Fruit fly (Drosophila melanogaster) S2 (cell line): ENCODE results near the gene Fibp.
A peak's percentile ranks its signal among the peaks of the same experiment; 100 is the strongest.

Experiments
- CG8478 ChIP-seq: fragments of >200 bp; optimal IDR thresholded peaks from 2 replicates; lab custom pipeline; 2018
- CTCF ChIP-seq, 2 experiments: fragments of >200 bp; optimal IDR thresholded peaks; 2 replicates each; lab custom pipeline; 2018

The Fibp gene

DNA sequence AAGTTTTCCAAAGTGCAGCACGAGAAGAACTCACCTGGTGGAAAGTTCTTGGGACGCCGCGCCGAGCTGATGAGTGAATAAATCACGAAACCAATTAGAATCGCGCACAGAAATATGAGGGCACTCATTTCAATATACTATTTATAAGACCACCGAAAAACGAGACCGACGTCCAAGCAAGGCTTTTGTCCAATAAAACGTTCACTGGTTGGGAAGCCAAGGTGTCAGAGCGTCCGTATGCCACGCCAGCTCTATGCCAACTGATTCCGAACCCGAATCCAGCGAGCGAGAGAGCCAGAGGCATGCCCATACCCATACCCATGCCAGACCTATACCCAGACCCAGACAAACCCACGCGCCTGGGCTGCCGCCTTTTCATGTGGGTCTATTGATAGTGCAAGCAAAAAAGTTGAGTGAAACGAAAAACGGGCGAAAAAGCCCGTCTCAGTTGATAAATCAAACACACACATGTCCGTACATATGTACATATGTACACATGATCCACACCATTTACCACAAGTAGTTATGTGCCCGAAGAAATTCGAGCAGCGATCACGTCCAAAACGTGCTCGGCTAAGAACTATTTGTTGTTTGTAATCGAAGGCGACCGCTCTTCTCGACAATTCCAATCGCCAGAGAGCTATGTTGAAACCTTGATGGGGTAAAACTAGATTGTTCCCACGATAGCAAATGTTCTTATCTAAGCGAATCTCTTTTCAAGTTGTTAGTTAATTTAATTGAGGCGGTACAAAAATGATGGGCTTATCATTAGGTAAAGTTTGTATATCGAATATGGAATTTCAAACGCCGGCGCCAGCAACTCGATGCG lies 4.5 kb downstream of the Fibp start, which contains the start of gene Cyp305a1:
Gene Cyp305a1 (minus strand): TSS at position 265 of the 829 bp plus-strand sequence.
- TF ChIP-seq CTCF (optimal IDR thresholded peaks at IDR 0.05; lab: Kevin White, UChicago) = no peak
- TF ChIP-seq CG8478 (lab: Kevin White, UChicago) = no peak

DNA sequence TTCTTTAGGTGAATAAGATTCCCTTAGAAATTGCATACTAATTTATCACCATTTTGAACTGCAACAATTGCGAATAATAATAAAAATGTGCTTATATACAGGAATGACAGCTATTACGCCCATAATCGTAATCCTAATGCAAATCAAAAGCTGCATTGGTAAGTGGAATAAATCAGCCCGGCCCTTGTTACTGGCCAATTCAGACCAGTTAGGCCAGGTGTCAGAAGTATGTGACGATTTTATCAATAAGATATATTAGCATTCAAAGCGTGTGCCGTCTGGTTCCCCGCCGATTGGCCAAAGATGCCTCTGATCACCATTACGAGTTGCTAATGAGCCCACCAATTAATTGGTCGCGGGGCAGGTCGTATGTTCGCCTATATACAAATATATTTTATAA lies 5.3 kb downstream of the Fibp start:
- TF ChIP-seq CTCF (optimal IDR thresholded peaks at IDR 0.05; lab: Kevin White, UChicago) (no peak), CG8478 (lab: Kevin White, UChicago) (no peak)

DNA sequence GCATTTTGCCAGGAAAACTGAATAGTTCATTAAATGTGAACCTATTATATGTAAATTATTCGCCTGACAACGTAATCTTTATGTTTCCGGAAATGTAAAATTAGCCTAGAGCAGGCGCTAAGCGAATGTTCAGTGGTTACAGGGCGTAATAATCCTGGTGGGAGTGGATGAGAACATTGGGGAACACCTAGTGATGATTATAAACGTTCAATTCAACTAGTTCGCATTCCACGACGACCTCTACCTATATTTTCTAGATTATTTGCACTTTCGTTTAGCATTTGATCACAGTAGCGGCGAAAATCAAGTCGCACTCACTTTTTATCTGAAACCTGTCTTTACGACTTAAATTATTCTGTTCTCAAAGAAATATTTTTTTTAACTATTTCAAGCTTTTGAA lies 10.2 kb downstream of the Fibp start:
- TF ChIP-seq CG8478 (lab: Kevin White, UChicago) (no peak), CTCF (optimal IDR thresholded peaks at IDR 0.05; lab: Kevin White, UChicago) (no peak)

DNA sequence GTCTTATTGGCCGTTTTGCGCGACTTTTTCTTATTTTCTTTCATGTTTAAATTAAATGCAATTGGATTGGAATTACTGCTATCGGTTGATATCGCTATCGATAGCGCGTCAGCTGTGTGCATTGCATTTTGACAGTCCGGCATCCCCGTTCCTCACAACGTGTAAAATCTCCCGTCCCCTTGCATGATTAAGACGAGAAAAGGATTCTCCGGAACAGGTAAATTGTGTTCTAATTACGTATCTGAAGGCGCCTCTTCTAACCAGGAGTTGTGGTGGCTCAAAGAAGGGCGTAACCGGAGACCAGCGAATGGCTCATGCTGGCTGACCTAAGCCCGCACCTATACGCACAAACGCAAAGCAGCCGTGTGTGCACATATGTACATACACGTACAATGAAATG lies 10.7 kb downstream of the Fibp start, which contains the start of the genes CG14104 and Kap-alpha1:
Gene CG14104 (minus strand): TSS at position 97 of the 400 bp plus-strand sequence.
Gene Kap-alpha1 (plus strand): TSS at position 130 of the 400 bp plus-strand sequence.
- TF ChIP-seq CTCF (optimal IDR thresholded peaks at IDR 0.05; lab: Kevin White, UChicago) (no peak), CG8478 (lab: Kevin White, UChicago) (no peak)

DNA sequence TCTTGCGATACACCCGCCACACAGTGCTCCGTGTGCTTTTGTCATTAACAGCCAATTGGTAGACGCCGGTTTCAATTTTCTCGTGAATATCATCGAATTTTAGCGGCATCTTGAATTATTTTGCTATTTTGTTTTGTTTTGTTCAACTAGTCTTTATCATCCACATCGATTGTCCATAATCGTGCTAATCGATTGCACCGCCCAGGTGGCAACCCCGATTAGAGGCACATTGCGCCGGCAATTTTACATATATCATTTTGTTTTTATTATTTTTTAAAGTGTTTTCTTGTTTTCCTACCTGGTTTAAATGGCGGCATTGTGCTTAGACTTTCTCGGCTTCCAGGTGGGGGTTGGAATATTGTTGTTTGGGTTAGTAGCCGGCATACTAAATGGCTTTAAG lies 11.9 kb downstream of the Fibp start, which contains the start of gene CG34116:
Gene CG34116 (minus strand): TSS at position 142 of the 400 bp plus-strand sequence.
- no peak for TF ChIP-seq CG8478 (lab: Kevin White, UChicago)
- no peak for TF ChIP-seq CTCF (optimal IDR thresholded peaks at IDR 0.05; lab: Kevin White, UChicago)

DNA sequence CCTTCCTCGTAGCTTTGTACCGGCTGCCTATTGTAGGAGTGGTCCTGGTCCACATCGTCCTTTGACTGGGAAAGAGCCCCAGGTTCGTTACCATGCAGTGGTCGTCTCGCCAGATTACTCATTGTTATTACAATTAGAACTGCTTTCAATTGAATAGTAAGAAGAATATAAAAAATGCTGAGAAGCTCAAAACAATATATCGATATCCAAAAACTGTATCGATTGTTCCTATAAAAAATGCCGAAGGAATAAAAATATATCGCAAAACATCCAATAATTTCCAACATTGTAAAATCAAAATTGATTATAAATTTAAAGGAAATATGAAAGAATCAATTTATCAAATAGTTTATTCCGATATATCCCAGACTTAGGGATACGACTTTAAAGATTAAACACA lies 12.9 kb downstream of the Fibp start, which contains the start of the genes TORIP and Ccdc58:
Gene TORIP (minus strand): TSS at position 173 of the 400 bp plus-strand sequence.
Gene Ccdc58 (plus strand): TSS at position 274 of the 400 bp plus-strand sequence.
- TF ChIP-seq CTCF (optimal IDR thresholded peaks at IDR 0.05; lab: Kevin White, UChicago) (no peak), CG8478 (lab: Kevin White, UChicago) (no peak)

DNA sequence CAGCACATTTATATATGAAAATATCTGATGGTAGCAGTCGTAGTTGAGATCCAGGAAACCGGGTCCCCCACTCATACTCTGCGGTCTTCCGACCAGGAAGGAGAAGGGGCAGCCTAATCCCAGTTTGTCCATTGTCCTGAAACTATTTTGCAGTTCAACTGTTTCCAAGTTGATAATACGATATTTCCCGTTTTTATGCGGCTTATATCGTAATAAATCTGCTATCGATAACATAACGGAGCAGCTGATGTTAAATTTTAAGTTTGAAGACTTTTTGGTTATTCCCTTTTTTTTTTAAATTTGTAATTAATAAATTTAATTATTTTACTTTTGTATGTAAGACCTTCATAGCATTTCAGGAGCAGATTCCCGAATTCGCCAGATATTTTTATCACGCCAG lies 16.7 kb downstream of the Fibp start, which contains the start of gene CG14102:
Gene CG14102 (minus strand): TSS at position 187 of the 400 bp plus-strand sequence.
- TF ChIP-seq CG8478 (lab: Kevin White, UChicago) (no peak), CTCF (optimal IDR thresholded peaks at IDR 0.05; lab: Kevin White, UChicago) (no peak)

DNA sequence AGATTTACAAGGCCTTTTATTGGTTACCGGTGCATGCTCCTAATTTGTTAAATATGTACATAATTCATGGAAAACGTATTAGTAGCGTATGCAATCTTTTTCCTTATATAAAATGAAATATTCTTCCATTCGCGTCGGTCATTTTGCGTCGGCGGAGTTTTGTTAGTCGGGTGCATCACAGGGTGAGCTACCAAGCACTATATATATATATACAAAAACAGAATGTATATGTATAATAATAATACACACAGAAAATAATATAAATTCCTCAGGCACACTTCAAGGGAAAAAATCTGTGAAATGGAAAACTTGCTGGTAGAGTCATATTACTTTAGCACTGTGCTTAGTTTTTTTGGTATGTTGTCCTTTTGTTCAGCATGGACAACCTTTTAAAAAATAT lies 18.8 kb downstream of the Fibp start, which contains the start of gene Ir76a:
Gene Ir76a (plus strand): TSS at position 301 of the 400 bp plus-strand sequence.
- no peak for TF ChIP-seq CG8478 (lab: Kevin White, UChicago)
- TF ChIP-seq CTCF (optimal IDR thresholded peaks at IDR 0.05; lab: Kevin White, UChicago) = no peak

DNA sequence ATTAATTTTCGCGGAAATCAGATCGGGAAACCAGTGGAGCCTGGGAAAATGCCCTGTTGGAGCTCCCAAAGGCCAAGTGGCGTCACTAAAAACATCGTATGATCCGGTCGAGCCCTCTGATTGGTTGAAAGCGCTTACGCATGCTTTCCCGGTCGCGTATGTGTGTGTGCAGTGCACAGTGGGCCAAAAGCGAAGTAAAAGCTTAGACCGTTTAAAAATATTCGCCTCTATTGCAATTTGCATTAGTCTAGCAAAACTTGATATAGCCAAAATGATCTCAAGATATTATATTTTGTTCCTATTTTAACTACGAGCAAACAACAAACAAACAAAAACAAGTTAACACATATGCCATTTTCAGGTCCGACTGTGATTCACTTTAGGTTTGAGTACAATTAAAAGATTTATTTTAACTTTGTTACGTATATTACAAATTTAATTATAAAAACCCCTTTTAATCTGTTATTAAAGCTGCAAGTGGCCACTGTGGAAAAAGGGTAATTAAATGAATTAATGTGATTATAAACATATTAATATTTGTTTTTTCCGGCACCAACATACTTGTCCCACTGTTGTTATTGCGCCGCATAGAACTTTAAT lies 23.5 kb downstream of the Fibp start:
- TF ChIP-seq CG8478 (lab: Kevin White, UChicago) = no peak
- no peak for TF ChIP-seq CTCF (optimal IDR thresholded peaks at IDR 0.05; lab: Kevin White, UChicago)

DNA sequence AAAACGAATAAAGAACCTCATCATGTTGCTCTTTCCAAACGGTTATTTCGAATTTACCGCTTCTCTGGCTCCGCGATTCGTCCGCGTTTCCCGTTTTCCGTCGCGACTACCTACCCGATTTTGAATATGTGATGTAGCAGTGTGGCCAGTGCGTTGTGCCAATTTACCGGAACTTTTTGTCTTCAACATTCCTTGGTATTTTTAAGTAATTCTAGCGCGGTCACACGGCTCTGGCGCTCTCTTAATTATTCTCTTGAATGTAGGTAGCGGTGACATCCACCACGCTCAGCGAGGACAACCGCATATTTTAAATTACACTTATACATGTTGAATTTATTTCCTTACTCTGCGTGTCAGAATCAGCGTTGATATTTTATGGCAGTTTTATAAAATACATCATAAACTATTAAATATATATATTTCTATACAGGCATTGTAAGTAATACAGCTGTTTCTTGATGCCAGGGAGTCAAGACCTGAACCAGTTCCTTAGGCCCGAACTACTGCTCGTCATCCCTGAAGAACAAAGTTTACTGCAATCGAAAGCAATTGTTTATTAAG lies 24.2 kb downstream of the Fibp start, which contains the start of the genes CG42637, Gyc76C and SREBP:
Gene CG42637 (minus strand): TSS at position 132 of the 561 bp plus-strand sequence.
Gene Gyc76C (minus strand): TSS at position 132 of the 561 bp plus-strand sequence.
Gene SREBP (plus strand): TSS at position 498 of the 561 bp plus-strand sequence.
- no peak for TF ChIP-seq CG8478 (lab: Kevin White, UChicago)
- peak; percentile 19 to 55 for TF ChIP-seq CTCF (optimal IDR thresholded peaks at IDR 0.05; lab: Kevin White, UChicago)

DNA sequence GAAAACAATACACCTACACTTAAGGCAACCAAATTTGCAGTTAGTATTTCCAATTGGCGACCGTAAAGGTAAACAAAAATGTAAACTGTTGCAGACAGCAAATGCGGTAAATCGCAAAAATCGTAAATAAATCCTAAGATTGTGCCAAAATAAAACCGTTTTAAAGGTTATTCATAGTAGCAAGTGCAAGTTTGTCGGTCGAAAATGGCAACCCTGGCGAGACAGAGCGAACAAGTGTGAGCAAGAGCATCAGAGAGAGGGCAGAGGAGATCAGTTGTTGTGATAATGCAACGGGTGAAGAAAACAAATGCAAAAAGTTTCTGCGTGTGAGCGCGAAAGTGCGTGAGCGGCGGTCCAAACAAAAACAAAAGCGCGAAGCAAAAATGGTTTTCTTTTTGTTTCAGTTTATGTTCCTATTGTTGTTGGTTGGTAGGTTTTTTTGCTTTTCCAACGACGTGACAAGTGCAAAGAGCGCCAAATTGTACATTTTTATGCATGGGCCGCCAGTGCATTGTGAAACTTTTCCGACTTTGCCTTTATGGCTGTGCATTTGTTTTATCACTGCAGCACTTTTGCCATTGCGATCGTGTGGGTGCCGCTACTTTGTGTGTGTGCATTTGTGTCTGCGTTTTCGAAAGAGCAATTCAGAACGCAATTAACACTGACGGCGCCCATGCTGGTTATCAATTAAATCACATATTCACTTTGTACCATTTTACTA lies 24.9 kb downstream of the Fibp start:
- no peak for TF ChIP-seq CG8478 (lab: Kevin White, UChicago)
- no peak for TF ChIP-seq CTCF (optimal IDR thresholded peaks at IDR 0.05; lab: Kevin White, UChicago)

DNA sequence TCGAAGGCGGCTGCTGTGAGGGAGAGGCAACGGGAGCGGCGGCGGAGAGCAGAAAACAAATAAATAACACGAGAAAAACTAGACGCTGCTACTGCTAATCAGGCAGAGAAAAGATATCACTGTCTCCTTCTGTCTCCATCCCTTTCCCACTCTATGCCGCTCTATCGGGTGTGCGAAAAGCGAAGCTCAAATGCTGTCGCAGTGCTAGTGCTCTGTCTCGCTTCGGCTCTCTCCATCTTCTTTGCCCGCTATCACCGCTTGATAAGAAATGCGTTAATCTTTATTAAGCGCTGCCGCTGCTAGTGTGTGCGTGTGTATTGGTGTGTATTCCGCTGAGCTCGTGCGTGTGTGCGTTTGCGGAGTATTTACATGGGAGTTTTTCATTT lies 26.1 kb downstream of the Fibp start:
- peak in 1 of 2 experiments; percentile 9 for TF ChIP-seq CTCF (optimal IDR thresholded peaks at IDR 0.05; lab: Kevin White, UChicago)
- TF ChIP-seq CG8478 (lab: Kevin White, UChicago) = no peak

DNA sequence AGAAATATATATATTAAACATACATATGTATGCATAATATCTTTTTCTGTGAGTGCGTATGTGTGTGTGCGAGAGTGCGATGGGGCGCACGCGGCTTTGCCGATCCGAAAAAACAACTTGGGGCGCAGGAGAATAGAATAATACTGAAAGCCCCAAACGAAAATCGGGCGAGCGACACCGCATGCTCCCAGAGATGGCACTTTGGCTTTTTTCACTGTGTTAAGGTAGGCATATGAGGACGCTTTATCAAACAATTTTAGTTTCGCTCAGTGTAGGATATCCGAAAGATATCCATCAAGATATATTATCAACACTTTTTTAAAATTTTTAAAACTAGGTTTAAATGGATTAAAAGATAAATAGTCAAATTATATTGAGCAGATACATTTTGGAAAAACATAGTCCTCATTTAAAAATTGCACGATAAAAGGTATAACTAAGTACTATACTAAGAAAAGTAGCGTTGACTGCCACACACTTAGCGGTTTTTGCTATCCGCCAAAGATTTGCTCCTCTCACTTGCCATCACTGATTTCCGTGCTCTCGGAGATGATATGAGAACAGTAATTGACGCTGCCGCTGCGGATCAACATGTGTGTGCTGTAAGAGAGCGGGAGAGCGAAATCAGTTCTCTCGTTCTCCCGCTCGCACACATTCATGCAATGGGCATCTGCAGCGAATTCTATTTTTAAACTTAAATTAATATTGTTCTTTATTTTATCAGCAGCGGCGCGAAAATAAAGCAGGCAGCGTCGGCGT lies 26.7 kb downstream of the Fibp start:
- TF ChIP-seq CG8478 (lab: Kevin White, UChicago) (no peak), CTCF (optimal IDR thresholded peaks at IDR 0.05; lab: Kevin White, UChicago) (no peak)
